Fruit fly (Drosophila melanogaster) S2 (cell line): Measurements from ENCODE around the gene aus.

Experiments used
- CG8478 ChIP-seq: fragments of >200 bp; optimal IDR thresholded peaks from 2 replicates; lab custom pipeline; 2018
- CTCF ChIP-seq, 2 experiments: fragments of >200 bp; optimal IDR thresholded peaks; 2 replicates each; lab custom pipeline; 2018

DNA sequence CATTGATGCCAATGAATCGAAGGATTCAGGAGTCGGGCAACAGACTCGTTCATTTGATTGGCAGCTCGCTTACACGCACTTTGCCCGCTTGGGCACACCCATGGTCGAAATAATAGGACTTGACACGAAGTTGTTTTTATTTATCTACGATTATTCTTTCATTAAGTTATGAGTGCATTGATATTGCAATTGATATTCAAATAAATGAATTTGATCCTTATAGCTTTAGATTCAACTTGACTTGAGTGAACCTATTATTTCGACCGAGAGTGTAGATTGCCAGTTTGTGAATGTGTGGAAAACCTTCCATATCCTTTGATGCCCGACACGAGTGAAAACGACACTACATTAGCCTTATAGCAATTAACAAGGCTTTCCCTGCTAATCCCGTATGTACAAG lies 18.9 kb downstream of the aus start:
- TF ChIP-seq CG8478 (no peak), CTCF (optimal IDR thresholded peaks at IDR 0.05; lab: Kevin White, UChicago) (no peak)
